Fruit fly (Drosophila melanogaster) whole organism, embryonic: Measurements from ENCODE around the gene CG13028.

Source experiments
- Abd-B ChIP-seq: fragments of 200-800 bp; sonication (Bioruptor generic); optimal IDR thresholded peaks from 2 replicates; lab custom pipeline; 2018; ENCODE audit warnings: missing biosample characterization, mild to moderate bottlenecking, missing genetic modification characterization, moderate library complexity
- Atf3 ChIP-seq: fragments of 200-800 bp; sonication (Bioruptor generic); optimal IDR thresholded peaks from 3 replicates; lab custom pipeline; 2016; ENCODE audit warnings: missing biosample characterization, missing genetic modification characterization
- C15 ChIP-seq: fragments of 200-800 bp; sonication (Bioruptor generic); IDR thresholded peaks from 3 replicates; pipeline ENCODE4 v1.3.6; 2022; ENCODE audit warnings: missing biosample characterization, missing genetic modification characterization
- CG10209 ChIP-seq: fragments of 200-800 bp; sonication (Bioruptor generic); optimal IDR thresholded peaks from 3 replicates; lab custom pipeline; 2017; ENCODE audit warnings: missing biosample characterization, mild to moderate bottlenecking, missing genetic modification characterization, missing genetic modification reagents
- CG10565 ChIP-seq: fragments of 200-800 bp; sonication (Bioruptor generic); optimal IDR thresholded peaks from 3 replicates; lab custom pipeline; 2016; ENCODE audit warnings: missing biosample characterization, mild to moderate bottlenecking, missing genetic modification characterization
- CG11695 ChIP-seq: fragments of 200-800 bp; sonication (Bioruptor generic); IDR thresholded peaks from 3 replicates; pipeline ENCODE4 v1.3.6; 2022; ENCODE audit warnings: missing biosample characterization, missing genetic modification characterization
- CG11696 ChIP-seq: fragments of 200-800 bp; sonication (Bioruptor generic); IDR thresholded peaks from 2 replicates; pipeline ENCODE4 v1.3.6; 2022; ENCODE audit warnings: missing biosample characterization, missing genetic modification characterization
- CG12104 ChIP-seq: fragments of 200-800 bp; sonication (Bioruptor generic); optimal IDR thresholded peaks from 3 replicates; lab custom pipeline; 2016; ENCODE audit warnings: missing biosample characterization, missing genetic modification characterization
- CG14965 ChIP-seq: fragments of 200-800 bp; sonication (Bioruptor generic); optimal IDR thresholded peaks from 2 replicates; lab custom pipeline; 2016; ENCODE audit warnings: missing biosample characterization, missing genetic modification characterization, borderline replicate concordance
- CG1603 ChIP-seq: fragments of 200-800 bp; sonication (Bioruptor generic); optimal IDR thresholded peaks from 2 replicates; lab custom pipeline; 2019; ENCODE audit warnings: missing biosample characterization, mild to moderate bottlenecking, missing genetic modification characterization, moderate library complexity
- CG17385 ChIP-seq: fragments of 200-800 bp; sonication (Bioruptor generic); optimal IDR thresholded peaks from 3 replicates; lab custom pipeline; 2018; ENCODE audit warnings: missing biosample characterization, mild to moderate bottlenecking, missing genetic modification characterization
- CG2678 ChIP-seq: fragments of 200-800 bp; sonication (Bioruptor generic); optimal IDR thresholded peaks from 3 replicates; lab custom pipeline; 2019; ENCODE audit warnings: missing biosample characterization, mild to moderate bottlenecking, missing genetic modification characterization, moderate library complexity
- CG30403 ChIP-seq: fragments of 200-800 bp; sonication (Bioruptor generic); optimal IDR thresholded peaks from 3 replicates; lab custom pipeline; 2016; ENCODE audit warnings: missing biosample characterization, missing genetic modification characterization
- CG31365 ChIP-seq: fragments of 200-800 bp; sonication (Bioruptor generic); optimal IDR thresholded peaks from 2 replicates; lab custom pipeline; 2018; ENCODE audit warnings: missing biosample characterization, mild to moderate bottlenecking, missing genetic modification characterization
- CG31441 ChIP-seq: fragments of 200-800 bp; sonication (Bioruptor generic); IDR thresholded peaks from 2 replicates; pipeline ENCODE4 v1.3.6; 2022; ENCODE audit warnings: missing biosample characterization, missing genetic modification characterization
- CG3847 ChIP-seq: fragments of 200-800 bp; sonication (Bioruptor generic); IDR thresholded peaks from 2 replicates; pipeline ENCODE4 v1.3.6; 2022; ENCODE audit warnings: missing biosample characterization, missing genetic modification characterization
- CG3995 ChIP-seq: fragments of 200-800 bp; sonication (Bioruptor generic); optimal IDR thresholded peaks from 3 replicates; lab custom pipeline; 2016; ENCODE audit warnings: missing biosample characterization, missing genetic modification characterization
- CG4328 ChIP-seq: fragments of 200-800 bp; sonication (Bioruptor generic); optimal IDR thresholded peaks from 3 replicates; lab custom pipeline; 2017; ENCODE audit warnings: missing biosample characterization, missing genetic modification reagents, missing genetic modification characterization
- CG4424 ChIP-seq: fragments of 200-800 bp; sonication (Bioruptor generic); optimal IDR thresholded peaks from 3 replicates; lab custom pipeline; 2016; ENCODE audit warnings: missing biosample characterization, missing genetic modification characterization
- CG6791 ChIP-seq: fragments of 200-800 bp; sonication (Bioruptor generic); IDR thresholded peaks from 3 replicates; pipeline ENCODE4 v1.3.6; 2022; ENCODE audit warnings: missing biosample characterization, missing genetic modification characterization; ENCODE audit not compliant: partially characterized antibody
- CTCF ChIP-seq: fragments of 200-800 bp; sonication (Bioruptor generic); optimal IDR thresholded peaks from 2 replicates; lab custom pipeline; 2017; ENCODE audit warnings: missing biosample characterization, mild to moderate bottlenecking, missing genetic modification characterization, moderate library complexity
- D19A ChIP-seq: fragments of 200-800 bp; optimal IDR thresholded peaks from 3 replicates; lab custom pipeline; 2019; ENCODE audit warnings: missing biosample characterization, mild to moderate bottlenecking, missing genetic modification characterization, moderate library complexity
- D19B ChIP-seq: fragments of 200-800 bp; sonication (Bioruptor generic); optimal IDR thresholded peaks from 2 replicates; lab custom pipeline; 2017; ENCODE audit warnings: missing biosample characterization, mild to moderate bottlenecking, missing genetic modification characterization
- Eip74EF ChIP-seq, 2 experiments: fragments of 200-800 bp in 1 of 2; fragments of >200 bp in 1 of 2; sonication (Bioruptor generic) in 1 of 2; optimal IDR thresholded peaks; 2 replicates each; lab custom pipeline; 2017 to 2019; ENCODE audit warnings: missing biosample characterization in 2 of 2, missing genetic modification characterization in 2 of 2, mild to moderate bottlenecking in 1 of 2, moderate library complexity in 1 of 2
- Elba2 ChIP-seq: fragments of 200-800 bp; sonication (Bioruptor generic); optimal IDR thresholded peaks from 3 replicates; lab custom pipeline; 2016; ENCODE audit warnings: missing biosample characterization, missing genetic modification characterization
- Hsf ChIP-seq: fragments of 200-800 bp; sonication (Bioruptor generic); optimal IDR thresholded peaks from 3 replicates; lab custom pipeline; 2016; ENCODE audit warnings: missing biosample characterization, missing genetic modification characterization
- Mad ChIP-seq: fragments of 200-800 bp; sonication (Bioruptor generic); optimal IDR thresholded peaks from 2 replicates; lab custom pipeline; 2016; ENCODE audit warnings: missing biosample characterization, missing genetic modification characterization
- Med ChIP-seq: fragments of 200-800 bp; sonication (Bioruptor generic); peaks from one replicate; lab custom pipeline; 2016; ENCODE audit warnings: missing biosample characterization, missing genetic modification characterization, mild to moderate bottlenecking, inconsistent platforms, moderate library complexity
- NfI ChIP-seq: fragments of 200-800 bp; sonication (Bioruptor generic); optimal IDR thresholded peaks from 3 replicates; lab custom pipeline; 2018; ENCODE audit warnings: missing biosample characterization, mild to moderate bottlenecking, missing genetic modification characterization, moderate library complexity
- Vsx1 ChIP-seq: fragments of 200-800 bp; sonication (Bioruptor generic); optimal IDR thresholded peaks from 2 replicates; lab custom pipeline; 2017; ENCODE audit warnings: missing biosample characterization, mild to moderate bottlenecking, missing genetic modification characterization, missing genetic modification reagents
- ara ChIP-seq: fragments of 200-800 bp; sonication (Bioruptor generic); IDR thresholded peaks from 2 replicates; pipeline ENCODE4 v1.3.6; 2022; ENCODE audit warnings: missing biosample characterization, missing genetic modification characterization
- ato ChIP-seq: fragments of 200-800 bp; sonication (Bioruptor generic); IDR thresholded peaks from 2 replicates; pipeline ENCODE4 v1.3.6; 2022; ENCODE audit warnings: missing biosample characterization, missing genetic modification characterization; ENCODE audit not compliant: partially characterized antibody
- cas ChIP-seq: fragments of 200-800 bp; sonication (Bioruptor generic); IDR thresholded peaks from 2 replicates; pipeline ENCODE4 v1.3.6; 2022; ENCODE audit warnings: missing biosample characterization, missing genetic modification characterization
- cato ChIP-seq: fragments of 200-800 bp; sonication (Bioruptor generic); optimal IDR thresholded peaks from 2 replicates; lab custom pipeline; 2016; ENCODE audit warnings: missing biosample characterization, missing genetic modification characterization, borderline replicate concordance
- chm ChIP-seq: fragments of 200-800 bp; sonication (Bioruptor generic); IDR thresholded peaks from 2 replicates; pipeline ENCODE4 v1.3.6; 2022; ENCODE audit warnings: missing biosample characterization, missing genetic modification characterization
- crol ChIP-seq: fragments of 200-800 bp; sonication (Bioruptor generic); IDR thresholded peaks from 2 replicates; pipeline ENCODE4 v1.3.6; 2022; ENCODE audit warnings: missing biosample characterization, missing genetic modification characterization
- dati ChIP-seq: fragments of 200-800 bp; sonication (Bioruptor generic); IDR thresholded peaks from 2 replicates; pipeline ENCODE4 v1.3.6; 2022; ENCODE audit warnings: missing biosample characterization, missing genetic modification characterization
- ftz-f1 ChIP-seq: fragments of 200-800 bp; sonication (Bioruptor generic); optimal IDR thresholded peaks from 2 replicates; lab custom pipeline; 2016; ENCODE audit warnings: missing biosample characterization, missing genetic modification characterization
- inv ChIP-seq: fragments of 200-800 bp; sonication (Bioruptor generic); IDR thresholded peaks from 2 replicates; pipeline ENCODE4 v1.3.6; 2022; ENCODE audit warnings: missing biosample characterization, missing genetic modification characterization; ENCODE audit not compliant: partially characterized antibody
- kah ChIP-seq: fragments of 200-800 bp; sonication (Bioruptor generic); optimal IDR thresholded peaks from 2 replicates; lab custom pipeline; 2018; ENCODE audit warnings: missing biosample characterization, mild to moderate bottlenecking, missing genetic modification characterization
- kay ChIP-seq: fragments of 200-800 bp; sonication (Bioruptor generic); optimal IDR thresholded peaks from 2 replicates; lab custom pipeline; 2016; ENCODE audit warnings: missing biosample characterization, missing genetic modification characterization
- lbe ChIP-seq: fragments of 200-800 bp; sonication (Bioruptor generic); optimal IDR thresholded peaks from 2 replicates; lab custom pipeline; 2016; ENCODE audit warnings: missing biosample characterization, mild to moderate bottlenecking, missing genetic modification characterization
- maf-S ChIP-seq: fragments of 200-800 bp; sonication (Bioruptor generic); optimal IDR thresholded peaks from 2 replicates; lab custom pipeline; 2016; ENCODE audit warnings: missing biosample characterization, missing genetic modification characterization
- rib ChIP-seq: fragments of 200-800 bp; sonication (Bioruptor generic); IDR thresholded peaks from 2 replicates; pipeline ENCODE4 v1.3.6; 2022; ENCODE audit warnings: missing biosample characterization, missing genetic modification characterization
- stwl ChIP-seq: fragments of 200-800 bp; sonication (Bioruptor generic); optimal IDR thresholded peaks from 3 replicates; lab custom pipeline; 2018; ENCODE audit warnings: missing biosample characterization, mild to moderate bottlenecking, missing genetic modification characterization, moderate library complexity
- tgo ChIP-seq: fragments of 200-800 bp; sonication (Bioruptor generic); IDR thresholded peaks from 3 replicates; pipeline ENCODE4 v1.3.6; 2022; ENCODE audit warnings: missing biosample characterization, missing genetic modification characterization
- tio ChIP-seq: fragments of 200-800 bp; sonication (Bioruptor generic); optimal IDR thresholded peaks from 2 replicates; lab custom pipeline; 2017; ENCODE audit warnings: missing biosample characterization, missing genetic modification characterization, inconsistent platforms
- tx ChIP-seq: fragments of 200-800 bp; sonication (Bioruptor generic); optimal IDR thresholded peaks from 2 replicates; lab custom pipeline; 2016; ENCODE audit warnings: missing biosample characterization, missing genetic modification characterization
- zen2 ChIP-seq: fragments of 200-800 bp; sonication (Bioruptor generic); IDR thresholded peaks from 3 replicates; pipeline ENCODE4 v1.3.6; 2022; ENCODE audit warnings: missing biosample characterization, missing genetic modification characterization; ENCODE audit not compliant: partially characterized antibody

The CG13028 gene

dm6 chr3L:16956003-16956767 lies 33.1 kb downstream of the CG13028 start (continued):
- TF ChIP-seq chm, result 0 out of 2 replicates have a peak, but pooled peaks have one; percentile 14
- peak; percentile 68 for TF ChIP-seq crol (GFP tag; lab: Robert Waterston, UW)
- no peak for TF ChIP-seq NfI (GFP tag; lab: Kevin White, UChicago)
- TF ChIP-seq Med (GFP tag; lab: Kevin White, UChicago), result peak; percentile 52
- TF ChIP-seq CG11695 (GFP tag; lab: Robert Waterston, UW), result 0 out of 3 replicates have a peak, but pooled peaks have one; percentile 7
- peak; percentile 48 for TF ChIP-seq CG17385 (GFP tag; lab: Kevin White, UChicago)
- TF ChIP-seq zen2, result no peak
- TF ChIP-seq CG31365 (tag; lab: Kevin White, UChicago), result no peak
- TF ChIP-seq ara, result no peak
- peak; percentile 92 for TF ChIP-seq D19A (tag; lab: Kevin White, UChicago)
- TF ChIP-seq Hsf (GFP tag; lab: Kevin White, UChicago), result no peak
- no peak for TF ChIP-seq kay (GFP tag; lab: Kevin White, UChicago)
- no peak for TF ChIP-seq kah
- no peak for TF ChIP-seq CG2678 (tag; lab: Kevin White, UChicago)
- TF ChIP-seq lbe, result peak; percentile 36
- TF ChIP-seq stwl (tag; lab: Kevin White, UChicago), result peak; percentile 30
- no peak for TF ChIP-seq Elba2
- no peak for TF ChIP-seq D19B (GFP tag; lab: Kevin White, UChicago)
- no peak for TF ChIP-seq Abd-B (GFP tag; lab: Kevin White, UChicago)
- TF ChIP-seq tx (GFP tag; lab: Kevin White, UChicago), result no peak
- TF ChIP-seq dati (GFP tag; lab: Robert Waterston, UW), result no peak
- TF ChIP-seq ato (GFP tag; lab: Robert Waterston, UW), result no peak
- peak; percentile 7 for TF ChIP-seq ftz-f1
- no peak for TF ChIP-seq Vsx1 (GFP tag; lab: Kevin White, UChicago)
- no peak for TF ChIP-seq tgo (GFP tag; lab: Robert Waterston, UW)
- TF ChIP-seq CG3995 (GFP tag; lab: Kevin White, UChicago), result no peak
- no peak for TF ChIP-seq CG10565 (GFP tag; lab: Kevin White, UChicago)
- peak; percentile 34; the same call in 1 of the 2 replicates for TF ChIP-seq CG31441 (GFP tag; lab: Robert Waterston, UW)
- no peak for TF ChIP-seq Atf3 (GFP tag; lab: Kevin White, UChicago)
- TF ChIP-seq cato (GFP tag; lab: Kevin White, UChicago), result no peak
- no peak for TF ChIP-seq CG10209 (GFP tag; lab: Kevin White, UChicago)
- TF ChIP-seq cas, result no peak
- 0 out of 2 replicates have a peak, but pooled peaks have one; percentile 12 for TF ChIP-seq rib (GFP tag; lab: Robert Waterston, UW)
- TF ChIP-seq inv (GFP tag; lab: Robert Waterston, UW), result no peak
- TF ChIP-seq CG6791, result no peak; the same call in 2 of the 3 replicates
- TF ChIP-seq tio, result no peak
- no peak for TF ChIP-seq CG3847 (GFP tag; lab: Robert Waterston, UW)

- TF ChIP-seq CG11696 (GFP tag; lab: Robert Waterston, UW) (peak; percentile 57; the same call in 1 of the 2 replicates), CG1603 (tag; lab: Kevin White, UChicago) (no peak), CTCF (GFP tag; lab: Kevin White, UChicago) (no peak), CG14965 (GFP tag; lab: Kevin White, UChicago) (no peak), Mad (GFP tag; lab: Kevin White, UChicago) (no peak), maf-S (GFP tag; lab: Kevin White, UChicago) (no peak), Eip74EF (GFP tag; optimal IDR thresholded peaks at IDR 0.05; lab: Kevin White, UChicago) (peak in 1 of 2 experiments; percentile 74), stwl (tag; lab: Kevin White, UChicago) (no peak), C15 (GFP tag; lab: Robert Waterston, UW) (peak; percentile 35; the same call in 1 of the 3 replicates), CG4424 (GFP tag; lab: Kevin White, UChicago) (peak; percentile 56), CG4328 (peak; percentile 63), CG12104 (GFP tag; lab: Kevin White, UChicago) (peak; percentile 25), CG30403 (GFP tag; lab: Kevin White, UChicago) (peak; percentile 49)
These were observed 33.9 kb downstream of the CG13028 start for dm6 chr3L:16956768-16957533.
